Worm (Caenorhabditis elegans) whole organism, late embryonic: ENCODE measurements around the gene grld-1.

ENCODE experiments used
- C38D4.7 ChIP-seq: fragments of 200-800 bp; sonication (Bioruptor generic); optimal IDR thresholded peaks from 2 replicates; lab custom pipeline; 2018; ENCODE audit warnings: mild to moderate bottlenecking, missing genetic modification characterization, moderate library complexity, missing compliant biosample characterization
- ama-1 ChIP-seq: fragments of 150-350 bp; optimal IDR thresholded peaks from 2 replicates; lab custom pipeline; 2014
- elt-4 ChIP-seq: sonication (generic microtip); optimal IDR thresholded peaks from 2 replicates; lab custom pipeline; 2016; ENCODE audit warnings: missing genetic modification characterization, missing compliant biosample characterization
- pha-2 ChIP-seq: sonication (generic microtip); optimal IDR thresholded peaks from 2 replicates; lab custom pipeline; 2017; ENCODE audit warnings: mild to moderate bottlenecking, missing genetic modification characterization, missing compliant biosample characterization
- pha-4 ChIP-seq: fragments of 150-350 bp; optimal IDR thresholded peaks from 2 replicates; lab custom pipeline; 2018; ENCODE audit warnings: missing biosample characterization, missing genetic modification reagents, missing genetic modification characterization
- pqm-1 ChIP-seq: sonication (generic microtip); optimal IDR thresholded peaks from 2 replicates; lab custom pipeline; 2016; ENCODE audit warnings: missing genetic modification characterization, missing compliant biosample characterization
- unc-42 ChIP-seq: sonication (generic microtip); optimal IDR thresholded peaks from 2 replicates; lab custom pipeline; 2016; ENCODE audit warnings: missing genotype, missing genetic modification characterization, missing compliant biosample characterization

- no peak for TF ChIP-seq ama-1 (lab: Kevin White, UChicago)
- peak; percentile 5 for TF ChIP-seq unc-42 (tag; lab: Kevin White, UChicago)
- no peak for TF ChIP-seq C38D4.7 (GFP tag; lab: Kevin White, UChicago)
- TF ChIP-seq elt-4 (tag; lab: Kevin White, UChicago), result no peak
- no peak for TF ChIP-seq pha-4 (tag; lab: Kevin White, UChicago)
- no peak for TF ChIP-seq pqm-1 (tag; lab: Kevin White, UChicago)
- no peak for TF ChIP-seq pha-2 (tag; lab: Kevin White, UChicago)
Observed at ce11 chrIV:132095-132494, 6.4 kb upstream of the grld-1 start, which contains the start of gene daf-1.
